Fruit fly (Drosophila melanogaster) whole organism, embryonic: ENCODE results near the gene spn-F.
A peak's percentile ranks its signal among the peaks of the same experiment; 100 is the strongest.

Experiments used
- Ada2b ChIP-seq: fragments of 200-800 bp; sonication (Bioruptor generic); IDR thresholded peaks from 2 replicates; pipeline ENCODE4 v1.3.6; 2022; ENCODE audit warnings: missing biosample characterization, missing genetic modification characterization
- Asciz ChIP-seq: fragments of 200-800 bp; sonication (Bioruptor generic); optimal IDR thresholded peaks from 2 replicates; lab custom pipeline; 2017; ENCODE audit warnings: missing biosample characterization, mild to moderate bottlenecking, missing genetic modification characterization, missing genetic modification reagents
- BEAF-32 ChIP-seq: fragments of 200-800 bp; sonication (Bioruptor generic); optimal IDR thresholded peaks from 3 replicates; lab custom pipeline; 2017; ENCODE audit warnings: missing biosample characterization, missing genetic modification characterization, mild to moderate bottlenecking, moderate library complexity, missing genetic modification reagents
- CG11504 ChIP-seq: fragments of 200-800 bp; sonication (Bioruptor generic); optimal IDR thresholded peaks from 3 replicates; lab custom pipeline; 2019; ENCODE audit warnings: missing biosample characterization, mild to moderate bottlenecking, missing genetic modification characterization, moderate library complexity
- CG11723 ChIP-seq: fragments of 200-800 bp; sonication (Bioruptor generic); optimal IDR thresholded peaks from 2 replicates; lab custom pipeline; 2017; ENCODE audit warnings: missing biosample characterization, mild to moderate bottlenecking, missing genetic modification characterization
- CG12155 ChIP-seq: fragments of 200-800 bp; sonication (Bioruptor generic); optimal IDR thresholded peaks from 3 replicates; lab custom pipeline; 2016; ENCODE audit warnings: missing biosample characterization, missing genetic modification characterization
- CG12219 ChIP-seq: fragments of 200-800 bp; sonication (Bioruptor generic); optimal IDR thresholded peaks from 3 replicates; lab custom pipeline; 2018; ENCODE audit warnings: missing biosample characterization, mild to moderate bottlenecking, missing genetic modification characterization
- CG14965 ChIP-seq: fragments of 200-800 bp; sonication (Bioruptor generic); optimal IDR thresholded peaks from 2 replicates; lab custom pipeline; 2016; ENCODE audit warnings: missing biosample characterization, missing genetic modification characterization, borderline replicate concordance
- CG15696 ChIP-seq: fragments of 200-800 bp; sonication (Bioruptor generic); optimal IDR thresholded peaks from 2 replicates; lab custom pipeline; 2019; ENCODE audit warnings: missing biosample characterization, mild to moderate bottlenecking, missing genetic modification characterization, moderate library complexity
- CG1603 ChIP-seq: fragments of 200-800 bp; sonication (Bioruptor generic); optimal IDR thresholded peaks from 2 replicates; lab custom pipeline; 2019; ENCODE audit warnings: missing biosample characterization, mild to moderate bottlenecking, missing genetic modification characterization, moderate library complexity
- CG16779 ChIP-seq: fragments of 200-800 bp; sonication (Bioruptor generic); IDR thresholded peaks from 2 replicates; pipeline ENCODE4 v1.3.6; 2022; ENCODE audit warnings: missing biosample characterization, missing genetic modification characterization
- CG17359 ChIP-seq: fragments of 200-800 bp; sonication (Bioruptor generic); optimal IDR thresholded peaks from 3 replicates; lab custom pipeline; 2018; ENCODE audit warnings: missing biosample characterization, mild to moderate bottlenecking, missing genetic modification characterization, moderate library complexity
- CG3163 ChIP-seq: fragments of 200-800 bp; sonication (Bioruptor generic); optimal IDR thresholded peaks from 3 replicates; lab custom pipeline; 2016; ENCODE audit warnings: missing biosample characterization, missing genetic modification characterization
- CG5953 ChIP-seq: fragments of 200-800 bp; sonication (Bioruptor generic); IDR thresholded peaks from 2 replicates; pipeline ENCODE4 v1.3.6; 2022; ENCODE audit warnings: missing biosample characterization, missing genetic modification characterization
- CG6765 ChIP-seq: fragments of 200-800 bp; sonication (Bioruptor generic); optimal IDR thresholded peaks from 3 replicates; lab custom pipeline; 2017; ENCODE audit warnings: missing biosample characterization, mild to moderate bottlenecking, missing genetic modification characterization
- CG6813 ChIP-seq: fragments of 200-800 bp; sonication (Bioruptor generic); optimal IDR thresholded peaks from 2 replicates; lab custom pipeline; 2017; ENCODE audit warnings: missing biosample characterization, missing genetic modification characterization, mild to moderate bottlenecking, moderate library complexity, missing genetic modification reagents
- CG7271 ChIP-seq: fragments of 200-800 bp; sonication (Bioruptor generic); optimal IDR thresholded peaks from 2 replicates; lab custom pipeline; 2018; ENCODE audit warnings: missing biosample characterization, mild to moderate bottlenecking, missing genetic modification characterization, moderate library complexity
- CG8290 ChIP-seq, 3 experiments: fragments of 200-800 bp; sonication (Bioruptor generic); optimal IDR thresholded peaks; 2 replicates each; lab custom pipeline; 2016 to 2019; ENCODE audit warnings: missing biosample characterization in 3 of 3, missing genetic modification characterization in 3 of 3, mild to moderate bottlenecking in 2 of 3, moderate library complexity in 1 of 3
- CG8388 ChIP-seq: fragments of 200-800 bp; sonication (Bioruptor generic); optimal IDR thresholded peaks from 2 replicates; lab custom pipeline; 2019; ENCODE audit warnings: missing biosample characterization, mild to moderate bottlenecking, missing genetic modification characterization, moderate library complexity
- D19A ChIP-seq: fragments of 200-800 bp; optimal IDR thresholded peaks from 3 replicates; lab custom pipeline; 2019; ENCODE audit warnings: missing biosample characterization, mild to moderate bottlenecking, missing genetic modification characterization, moderate library complexity
- Dref ChIP-seq: fragments of 200-800 bp; sonication (Bioruptor generic); IDR thresholded peaks from 2 replicates; pipeline ENCODE4 v1.3.6; 2022; ENCODE audit warnings: missing biosample characterization, missing genetic modification characterization
- Elba2 ChIP-seq: fragments of 200-800 bp; sonication (Bioruptor generic); optimal IDR thresholded peaks from 3 replicates; lab custom pipeline; 2016; ENCODE audit warnings: missing biosample characterization, missing genetic modification characterization
- HLH4C ChIP-seq: fragments of 200-800 bp; sonication (Bioruptor generic); IDR thresholded peaks from 3 replicates; pipeline ENCODE4 v1.3.6; 2022; ENCODE audit warnings: missing biosample characterization, missing genetic modification characterization; ENCODE audit not compliant: partially characterized antibody
- Med ChIP-seq: fragments of 200-800 bp; sonication (Bioruptor generic); peaks from one replicate; lab custom pipeline; 2016; ENCODE audit warnings: missing biosample characterization, missing genetic modification characterization, mild to moderate bottlenecking, inconsistent platforms, moderate library complexity
- PHDP ChIP-seq: fragments of 200-800 bp; sonication (Bioruptor generic); optimal IDR thresholded peaks from 3 replicates; lab custom pipeline; 2018; ENCODE audit warnings: missing biosample characterization, mild to moderate bottlenecking, missing genetic modification characterization, moderate library complexity
- Usf ChIP-seq: fragments of 200-800 bp; sonication (Bioruptor generic); optimal IDR thresholded peaks from 2 replicates; lab custom pipeline; 2017; ENCODE audit warnings: missing genotype, missing biosample characterization, missing genetic modification characterization
- az2 ChIP-seq: fragments of 200-800 bp; sonication (Bioruptor generic); optimal IDR thresholded peaks from 3 replicates; lab custom pipeline; 2016; ENCODE audit warnings: missing biosample characterization, missing genetic modification characterization
- dysf ChIP-seq: fragments of 200-800 bp; sonication (Bioruptor generic); IDR thresholded peaks from 3 replicates; pipeline ENCODE4 v1.3.6; 2022; ENCODE audit warnings: missing biosample characterization, missing genetic modification characterization
- fd64A ChIP-seq: fragments of 200-800 bp; sonication (Bioruptor generic); optimal IDR thresholded peaks from 3 replicates; lab custom pipeline; 2018; ENCODE audit warnings: missing biosample characterization, mild to moderate bottlenecking, missing genetic modification characterization
- gce ChIP-seq: fragments of 200-800 bp; sonication (Bioruptor generic); IDR thresholded peaks from 3 replicates; pipeline ENCODE4 v1.3.6; 2022; ENCODE audit warnings: missing biosample characterization, missing genetic modification characterization
- gt ChIP-seq: fragments of 200-800 bp; sonication (Bioruptor generic); IDR thresholded peaks from 2 replicates; pipeline ENCODE4 v1.3.6; 2022; ENCODE audit warnings: missing biosample characterization, missing genetic modification characterization
- her ChIP-seq: fragments of 200-800 bp; sonication (Bioruptor generic); optimal IDR thresholded peaks from 2 replicates; lab custom pipeline; 2016; ENCODE audit warnings: missing biosample characterization, missing genetic modification characterization
- hkb ChIP-seq, 2 experiments: fragments of 200-800 bp in 1 of 2; fragments of >200 bp in 1 of 2; sonication (Bioruptor generic) in 1 of 2; IDR thresholded peaks in 1 of 2; optimal IDR thresholded peaks in 1 of 2; 2 replicates each; pipeline versions ENCODE4 v1.3.6 to Lab custom; 2017 to 2022; ENCODE audit warnings: missing biosample characterization in 1 of 2, missing genetic modification characterization in 1 of 2
- insv ChIP-seq, 2 experiments: fragments of 200-800 bp; sonication (Bioruptor generic); optimal IDR thresholded peaks; 3 replicates each; lab custom pipeline; 2016 to 2018; ENCODE audit warnings: missing biosample characterization in 2 of 2, missing genetic modification characterization in 2 of 2
- kah ChIP-seq: fragments of 200-800 bp; sonication (Bioruptor generic); optimal IDR thresholded peaks from 2 replicates; lab custom pipeline; 2018; ENCODE audit warnings: missing biosample characterization, mild to moderate bottlenecking, missing genetic modification characterization
- kay ChIP-seq: fragments of 200-800 bp; sonication (Bioruptor generic); optimal IDR thresholded peaks from 2 replicates; lab custom pipeline; 2016; ENCODE audit warnings: missing biosample characterization, missing genetic modification characterization
- ken ChIP-seq: fragments of 200-800 bp; sonication (Bioruptor generic); IDR thresholded peaks from 3 replicates; pipeline ENCODE4 v1.3.6; 2022; ENCODE audit warnings: missing biosample characterization, missing genetic modification characterization
- kni ChIP-seq: fragments of 200-800 bp; sonication (Bioruptor generic); optimal IDR thresholded peaks from 3 replicates; lab custom pipeline; 2017; ENCODE audit warnings: mild to moderate bottlenecking, missing biosample characterization, missing genetic modification reagents, missing genetic modification characterization
- mirr ChIP-seq: fragments of 200-800 bp; sonication (Bioruptor generic); optimal IDR thresholded peaks from 3 replicates; lab custom pipeline; 2018; ENCODE audit warnings: missing biosample characterization, mild to moderate bottlenecking, missing genetic modification characterization
- odd ChIP-seq: fragments of 200-800 bp; sonication (Bioruptor generic); optimal IDR thresholded peaks from 2 replicates; lab custom pipeline; 2017; ENCODE audit warnings: missing biosample characterization, mild to moderate bottlenecking, missing genetic modification characterization
- prd ChIP-seq, 3 experiments: fragments of >200 bp in 2 of 3; fragments of 200-800 bp in 1 of 3; sonication (Bioruptor generic) in 1 of 3; optimal IDR thresholded peaks in 2 of 3; IDR thresholded peaks in 1 of 3; 2 replicates in 2 of 3; 3 replicates in 1 of 3; pipeline versions ENCODE4 v1.3.6 to Lab custom; 2017 to 2022; ENCODE audit warnings: missing biosample characterization in 1 of 3, missing genetic modification characterization in 1 of 3
- psq ChIP-seq: fragments of 200-800 bp; sonication (Bioruptor generic); optimal IDR thresholded peaks from 2 replicates; lab custom pipeline; 2017; ENCODE audit warnings: missing biosample characterization, missing genetic modification characterization
- pzg ChIP-seq: fragments of 200-800 bp; sonication (Bioruptor generic); optimal IDR thresholded peaks from 3 replicates; lab custom pipeline; 2018; ENCODE audit warnings: missing biosample characterization, mild to moderate bottlenecking, missing genetic modification characterization, moderate library complexity
- rib ChIP-seq: fragments of 200-800 bp; sonication (Bioruptor generic); IDR thresholded peaks from 2 replicates; pipeline ENCODE4 v1.3.6; 2022; ENCODE audit warnings: missing biosample characterization, missing genetic modification characterization
- run ChIP-seq: fragments of 200-800 bp; sonication (Bioruptor generic); optimal IDR thresholded peaks from 3 replicates; lab custom pipeline; 2018; ENCODE audit warnings: missing biosample characterization, mild to moderate bottlenecking, missing genetic modification characterization
- salm ChIP-seq: fragments of 200-800 bp; sonication (Bioruptor generic); optimal IDR thresholded peaks from 2 replicates; lab custom pipeline; 2018; ENCODE audit warnings: missing biosample characterization, mild to moderate bottlenecking, missing genetic modification characterization
- toy ChIP-seq: fragments of 200-800 bp; sonication (Bioruptor generic); IDR thresholded peaks from 2 replicates; pipeline ENCODE4 v1.3.6; 2022; ENCODE audit warnings: missing biosample characterization, missing genetic modification characterization

spn-F gene

dm6 chr3R:31222125-31222889 lies 32.6 kb upstream of the spn-F start (continued):
- TF ChIP-seq CG1603 (tag; lab: Kevin White, UChicago) (peak; percentile 84), CG14965 (GFP tag; lab: Kevin White, UChicago) (no peak), ken (no peak), CG5953 (GFP tag; lab: Robert Waterston, UW) (no peak), CG12155 (GFP tag; lab: Kevin White, UChicago) (peak; percentile 78), psq (GFP tag; lab: Kevin White, UChicago) (no peak), CG11723 (GFP tag; lab: Kevin White, UChicago) (peak; percentile 61), Asciz (peak; percentile 74), hkb (optimal IDR thresholded peaks at IDR 0.05; lab: Kevin White, UChicago) (peak; percentile 2), hkb (GFP tag; IDR thresholded peaks at IDR 0.05; lab: Robert Waterston, UW) (no peak), Usf (GFP tag; lab: Kevin White, UChicago) (peak; percentile 64), CG15696 (tag; lab: Kevin White, UChicago) (peak; percentile 81), salm (tag; lab: Kevin White, UChicago) (peak; percentile 66), CG12219 (peak; percentile 89), kni (GFP tag; lab: Kevin White, UChicago) (peak; percentile 52), D19A (tag; lab: Kevin White, UChicago) (peak; percentile 83), PHDP (tag; lab: Kevin White, UChicago) (peak; percentile 88), az2 (GFP tag; lab: Kevin White, UChicago) (peak; percentile 81), Ada2b (no peak), CG17359 (tag; lab: Kevin White, UChicago) (peak; percentile 81), run (tag; lab: Kevin White, UChicago) (peak; percentile 48), CG7271 (no peak), gt (GFP tag; lab: Robert Waterston, UW) (no peak), kah (GFP tag; lab: Kevin White, UChicago) (peak; percentile 34), Elba2 (peak; percentile 17), prd (optimal IDR thresholded peaks at IDR 0.05; lab: Kevin White, UChicago) (no peak), prd (GFP tag; IDR thresholded peaks at IDR 0.05; lab: Robert Waterston, UW) (no peak), HLH4C (no peak), gce (GFP tag; lab: Robert Waterston, UW) (no peak), CG8388 (peak; percentile 82), CG16779 (GFP tag; lab: Robert Waterston, UW) (no peak), insv (GFP tag; optimal IDR thresholded peaks at IDR 0.05; lab: Kevin White, UChicago) (peak in 1 of 2 experiments; percentile 40), rib (GFP tag; lab: Robert Waterston, UW) (no peak), CG6813 (peak; percentile 82), toy (GFP tag; lab: Robert Waterston, UW) (no peak), her (peak; percentile 83), kay (peak; percentile 64), Med (GFP tag; lab: Kevin White, UChicago) (peak; percentile 97), CG8290 (GFP tag; optimal IDR thresholded peaks at IDR 0.05; lab: Kevin White, UChicago) (peak; percentile 57), CG8290 (tag; optimal IDR thresholded peaks at IDR 0.05; lab: Kevin White, UChicago) (peak in 1 of 2 experiments; percentile 81), odd (peak; percentile 74), dysf (GFP tag; lab: Robert Waterston, UW) (no peak), Dref (GFP tag; lab: Robert Waterston, UW) (no peak), BEAF-32 (GFP tag; lab: Kevin White, UChicago) (no peak), pzg (GFP tag; lab: Kevin White, UChicago) (no peak), fd64A (GFP tag; lab: Kevin White, UChicago) (peak; percentile 53), CG3163 (GFP tag; lab: Kevin White, UChicago) (peak; percentile 79), CG11504 (tag; lab: Kevin White, UChicago) (peak; percentile 88), mirr (GFP tag; lab: Kevin White, UChicago) (peak; percentile 14), CG6765 (GFP tag; lab: Kevin White, UChicago) (peak; percentile 79)
